Worm (Caenorhabditis elegans): ENCODE results near the gene rab-37.
"Not testable (repeated sequence)": the region's sequence is repeated elsewhere in the genome, so short reads cannot be mapped to it uniquely, and the experiment has no call there.

ce11 chrX:4199829-4200228 is 35.8 kb downstream of the rab-37 start, which contains the start of gene F20B6.5:
- not testable (repeated sequence) for TF ChIP-seq him-1, W03F9.2, dao-5 (tag; optimal IDR thresholded peaks at IDR 0.05)
